Worm (Caenorhabditis elegans): ENCODE results near the gene irk-1.

- TF ChIP-seq flt-1 (GFP tag; IDR thresholded peaks at IDR 0.05) (no peak), hmbx-1 (tag; optimal IDR thresholded peaks at IDR 0.05) (no peak), ama-1 (optimal IDR thresholded peaks at IDR 0.05) (no peak), pes-1 (GFP tag; IDR thresholded peaks at IDR 0.05) (no peak)
Observed at ce11 chrX:6808239-6808638, 30.3 kb upstream of the irk-1 start.
